Worm (Caenorhabditis elegans) whole organism, L4 larva: ENCODE measurements around the gene mig-15.

ENCODE experiments used
- Y105C5A.15 ChIP-seq: fragments of 200-800 bp; sonication (Bioruptor generic); IDR thresholded peaks from 2 replicates; pipeline ENCODE4 v1.3.6; 2022; ENCODE audit warnings: missing genetic modification characterization, missing compliant biosample characterization
- aly-2 ChIP-seq: sonication (generic microtip); optimal IDR thresholded peaks from 2 replicates; lab custom pipeline; 2018; ENCODE audit warnings: missing biosample characterization, missing genetic modification characterization
- ces-1 ChIP-seq: fragments of 150-350 bp; sonication (generic microtip); optimal IDR thresholded peaks from 4 replicates; lab custom pipeline; 2014; ENCODE audit warnings: missing biosample characterization, missing genetic modification reagents, missing genetic modification characterization
- lin-29 ChIP-seq: fragments of 200-800 bp; sonication (Bioruptor generic); IDR thresholded peaks from 2 replicates; pipeline ENCODE4 v1.3.6; 2022; ENCODE audit warnings: missing genetic modification reagents, missing genetic modification characterization, missing compliant biosample characterization
- madf-9 ChIP-seq: fragments of 200-800 bp; sonication (Bioruptor generic); conservative IDR thresholded peaks from 2 replicates; pipeline ENCODE4 v1.3.6; 2022; ENCODE audit warnings: missing genetic modification reagents, missing genetic modification characterization, missing compliant biosample characterization
- nhr-11 ChIP-seq: fragments of 150-350 bp; optimal IDR thresholded peaks from 2 replicates; lab custom pipeline; 2014; ENCODE audit warnings: missing biosample characterization, missing genetic modification characterization
- nhr-237 ChIP-seq: sonication (generic microtip); optimal IDR thresholded peaks from 2 replicates; lab custom pipeline; 2017; ENCODE audit warnings: missing biosample characterization, missing genetic modification characterization
- nhr-42 ChIP-seq: fragments of 200-800 bp; sonication (Bioruptor generic); IDR thresholded peaks from 2 replicates; pipeline ENCODE4 v1.3.6; 2022; ENCODE audit warnings: missing genetic modification characterization, missing compliant biosample characterization
- nhr-76 ChIP-seq: fragments of 150-350 bp; optimal IDR thresholded peaks from 2 replicates; lab custom pipeline; 2014; ENCODE audit warnings: missing biosample characterization, missing genetic modification characterization
- ztf-7 ChIP-seq: fragments of 150-350 bp; optimal IDR thresholded peaks from 2 replicates; lab custom pipeline; 2014; ENCODE audit warnings: missing biosample characterization, missing genetic modification characterization

ce11 chrX:10395177-10395576 is 33.3 kb downstream of the mig-15 start:
- TF ChIP-seq Y105C5A.15 (GFP tag; lab: Robert Waterston, UW) (no peak), nhr-237 (tag; lab: Kevin White, UChicago) (no peak), ces-1 (GFP tag; lab: Kevin White, UChicago) (no peak), nhr-11 (tag; lab: Kevin White, UChicago) (no peak), aly-2 (tag; lab: Kevin White, UChicago) (no peak), madf-9 (GFP tag; lab: Robert Waterston, UW) (no peak), nhr-76 (no peak), lin-29 (no peak), ztf-7 (tag; lab: Kevin White, UChicago) (no peak), nhr-42 (GFP tag; lab: Robert Waterston, UW) (no peak)
